Worm (Caenorhabditis elegans) whole organism, late embryonic: ENCODE results near the gene C32C4.3.

ENCODE experiments used
- C08G9.2 ChIP-seq: sonication (generic microtip); optimal IDR thresholded peaks from 2 replicates; lab custom pipeline; 2016; ENCODE audit warnings: mild to moderate bottlenecking, missing genetic modification characterization, moderate library complexity, missing compliant biosample characterization
- F13H6.1 ChIP-seq: sonication (generic microtip); optimal IDR thresholded peaks from 2 replicates; lab custom pipeline; 2016; ENCODE audit warnings: missing genetic modification characterization, missing compliant biosample characterization
- K09A11.1 ChIP-seq: sonication (generic microtip); optimal IDR thresholded peaks from 2 replicates; lab custom pipeline; 2017; ENCODE audit warnings: antibody characterized with exemption, mild to moderate bottlenecking, missing genetic modification characterization, missing compliant biosample characterization; ENCODE audit not compliant: insufficient read depth
- T23F11.4 ChIP-seq: fragments of 200-800 bp; sonication (Bioruptor generic); optimal IDR thresholded peaks from 2 replicates; lab custom pipeline; 2018; ENCODE audit warnings: mild to moderate bottlenecking, missing genetic modification characterization, missing compliant biosample characterization
- Y22D7AL.16 ChIP-seq: sonication (generic microtip); optimal IDR thresholded peaks from 2 replicates; lab custom pipeline; 2016; ENCODE audit warnings: missing genetic modification characterization, missing compliant biosample characterization
- ama-1 ChIP-seq: fragments of 150-350 bp; optimal IDR thresholded peaks from 2 replicates; lab custom pipeline; 2014
- ceh-14 ChIP-seq: sonication (generic microtip); optimal IDR thresholded peaks from 2 replicates; lab custom pipeline; 2016; ENCODE audit warnings: missing genotype, missing genetic modification characterization, missing compliant biosample characterization
- ceh-2 ChIP-seq: sonication (generic microtip); optimal IDR thresholded peaks from 2 replicates; lab custom pipeline; 2016; ENCODE audit warnings: missing genotype, missing genetic modification characterization, missing compliant biosample characterization
- ceh-24 ChIP-seq: sonication (generic microtip); optimal IDR thresholded peaks from 2 replicates; lab custom pipeline; 2016; ENCODE audit warnings: mild to moderate bottlenecking, missing genetic modification characterization, missing compliant biosample characterization
- ceh-31 ChIP-seq: sonication (generic microtip); optimal IDR thresholded peaks from 2 replicates; lab custom pipeline; 2016; ENCODE audit warnings: missing genetic modification characterization, missing compliant biosample characterization
- ceh-34 ChIP-seq: sonication (generic microtip); optimal IDR thresholded peaks from 2 replicates; lab custom pipeline; 2016; ENCODE audit warnings: mild to moderate bottlenecking, missing genetic modification characterization, missing compliant biosample characterization
- ceh-48 ChIP-seq: sonication (generic microtip); optimal IDR thresholded peaks from 2 replicates; lab custom pipeline; 2016; ENCODE audit warnings: missing genetic modification characterization, inconsistent platforms, missing compliant biosample characterization
- ceh-6 ChIP-seq: fragments of 200-800 bp; sonication (Bioruptor generic); optimal IDR thresholded peaks from 2 replicates; lab custom pipeline; 2018; ENCODE audit warnings: mild to moderate bottlenecking, missing genetic modification characterization, missing compliant biosample characterization
- ceh-9 ChIP-seq: sonication (generic microtip); optimal IDR thresholded peaks from 2 replicates; lab custom pipeline; 2016; ENCODE audit warnings: mild to moderate bottlenecking, missing genetic modification characterization, inconsistent platforms, missing compliant biosample characterization
- dve-1 ChIP-seq: sonication (generic microtip); optimal IDR thresholded peaks from 2 replicates; lab custom pipeline; 2017; ENCODE audit warnings: antibody characterized with exemption, mild to moderate bottlenecking, missing genetic modification characterization, missing compliant biosample characterization
- elt-4 ChIP-seq: sonication (generic microtip); optimal IDR thresholded peaks from 2 replicates; lab custom pipeline; 2016; ENCODE audit warnings: missing genetic modification characterization, missing compliant biosample characterization
- fax-1 ChIP-seq: sonication (generic microtip); optimal IDR thresholded peaks from 2 replicates; lab custom pipeline; 2016; ENCODE audit warnings: missing genotype, missing genetic modification characterization, missing compliant biosample characterization
- fkh-10 ChIP-seq: fragments of 150-350 bp; optimal IDR thresholded peaks from 2 replicates; lab custom pipeline; 2014; ENCODE audit warnings: missing biosample characterization, missing genetic modification reagents, missing genetic modification characterization
- lin-11 ChIP-seq: fragments of 200-800 bp; sonication (Bioruptor generic); optimal IDR thresholded peaks from 2 replicates; lab custom pipeline; 2018; ENCODE audit warnings: mild to moderate bottlenecking, missing genetic modification characterization, missing compliant biosample characterization
- mec-3 ChIP-seq: sonication (generic microtip); optimal IDR thresholded peaks from 2 replicates; lab custom pipeline; 2016; ENCODE audit warnings: borderline replicate concordance, missing genetic modification characterization, missing compliant biosample characterization
- nfya-1 ChIP-seq: sonication (generic microtip); optimal IDR thresholded peaks from 2 replicates; lab custom pipeline; 2017; ENCODE audit warnings: missing genetic modification characterization, mild to moderate bottlenecking, missing compliant biosample characterization, antibody characterized with exemption, moderate library complexity
- nhr-11 ChIP-seq: fragments of 150-350 bp; optimal IDR thresholded peaks from 2 replicates; lab custom pipeline; 2014; ENCODE audit warnings: missing biosample characterization, missing genetic modification characterization
- nhr-232 ChIP-seq: sonication (generic microtip); optimal IDR thresholded peaks from 2 replicates; lab custom pipeline; 2016; ENCODE audit warnings: missing genetic modification characterization, missing compliant biosample characterization
- odd-2 ChIP-seq: sonication (generic microtip); optimal IDR thresholded peaks from 2 replicates; lab custom pipeline; 2017; ENCODE audit warnings: antibody characterized with exemption, mild to moderate bottlenecking, missing genetic modification characterization, missing compliant biosample characterization
- pag-3 ChIP-seq: sonication (generic microtip); optimal IDR thresholded peaks from 2 replicates; lab custom pipeline; 2016; ENCODE audit warnings: missing compliant biosample characterization, missing genetic modification characterization, borderline replicate concordance
- pat-9 ChIP-seq: fragments of 200-800 bp; sonication (Bioruptor generic); optimal IDR thresholded peaks from 2 replicates; lab custom pipeline; 2018; ENCODE audit warnings: mild to moderate bottlenecking, missing genetic modification characterization, moderate library complexity, missing compliant biosample characterization
- pax-1 ChIP-seq: fragments of 150-350 bp; optimal IDR thresholded peaks from 2 replicates; lab custom pipeline; 2014; ENCODE audit warnings: missing biosample characterization, missing genetic modification characterization
- pha-2 ChIP-seq: sonication (generic microtip); optimal IDR thresholded peaks from 2 replicates; lab custom pipeline; 2017; ENCODE audit warnings: mild to moderate bottlenecking, missing genetic modification characterization, missing compliant biosample characterization
- pqm-1 ChIP-seq: sonication (generic microtip); optimal IDR thresholded peaks from 2 replicates; lab custom pipeline; 2016; ENCODE audit warnings: missing genetic modification characterization, missing compliant biosample characterization
- pros-1 ChIP-seq: fragments of 150-350 bp; optimal IDR thresholded peaks from 2 replicates; lab custom pipeline; 2014; ENCODE audit warnings: missing biosample characterization, missing genetic modification reagents, missing genetic modification characterization
- ref-2 ChIP-seq: sonication (generic microtip); optimal IDR thresholded peaks from 2 replicates; lab custom pipeline; 2016; ENCODE audit warnings: missing genetic modification characterization, missing compliant biosample characterization
- sdc-2 ChIP-seq: sonication (generic microtip); optimal IDR thresholded peaks from 2 replicates; lab custom pipeline; 2016; ENCODE audit warnings: missing genotype, missing genetic modification characterization, missing compliant biosample characterization
- syd-9 ChIP-seq: sonication (generic microtip); optimal IDR thresholded peaks from 2 replicates; lab custom pipeline; 2016; ENCODE audit warnings: mild to moderate bottlenecking, missing genetic modification characterization, moderate library complexity, missing compliant biosample characterization
- tbx-2 ChIP-seq: sonication (generic microtip); optimal IDR thresholded peaks from 2 replicates; lab custom pipeline; 2016; ENCODE audit warnings: missing genetic modification characterization, missing compliant biosample characterization
- tbx-7 ChIP-seq: sonication (generic microtip); optimal IDR thresholded peaks from 2 replicates; lab custom pipeline; 2016; ENCODE audit warnings: missing genotype, missing genetic modification characterization, missing compliant biosample characterization
- unc-3 ChIP-seq, 2 experiments: fragments of 200-800 bp in 1 of 2; sonication (Bioruptor generic) in 1 of 2; sonication (generic microtip) in 1 of 2; conservative IDR thresholded peaks in 1 of 2; optimal IDR thresholded peaks in 1 of 2; 2 replicates each; pipeline versions ENCODE4 v1.3.6 to Lab custom; 2016 to 2022; ENCODE audit warnings: missing compliant biosample characterization in 2 of 2, missing genetic modification characterization in 2 of 2, missing genetic modification reagents in 1 of 2
- zip-5 ChIP-seq: sonication (generic microtip); optimal IDR thresholded peaks from 2 replicates; lab custom pipeline; 2016; ENCODE audit warnings: missing genetic modification characterization, missing compliant biosample characterization

C32C4.3 gene

DNA sequence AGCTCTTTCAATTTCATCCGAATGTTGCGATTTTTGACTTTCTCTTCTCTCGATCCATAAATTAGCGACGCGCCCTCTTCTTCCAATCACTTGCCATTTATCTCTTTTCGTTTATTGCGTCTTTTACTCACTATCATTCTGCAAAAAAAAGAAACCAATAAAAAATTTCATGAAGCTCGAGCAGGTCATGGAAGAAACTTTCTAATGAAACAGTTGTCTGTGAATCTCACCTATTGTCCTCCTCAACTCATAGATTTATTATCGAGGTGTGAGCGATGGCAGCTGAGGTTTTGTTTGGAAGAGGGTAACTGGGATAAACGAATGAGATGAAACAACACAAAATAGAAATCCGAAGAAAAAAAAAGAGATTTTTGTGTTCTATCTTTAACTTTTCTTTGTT lies 17.3 kb upstream of the C32C4.3 start:
- TF ChIP-seq ceh-24 (no peak), nhr-11 (no peak), K09A11.1 (tag; lab: Kevin White, UChicago) (no peak), tbx-7 (tag; lab: Kevin White, UChicago) (no peak), dve-1 (tag; lab: Kevin White, UChicago) (no peak), fkh-10 (no peak), pag-3 (tag; lab: Kevin White, UChicago) (no peak), unc-3 (GFP tag; conservative IDR thresholded peaks at IDR 0.05; lab: Robert Waterston, UW) (no peak), unc-3 (tag; optimal IDR thresholded peaks at IDR 0.05; lab: Kevin White, UChicago) (no peak), mec-3 (tag; lab: Kevin White, UChicago) (no peak), pros-1 (tag; lab: Kevin White, UChicago) (no peak), lin-11 (tag; lab: Kevin White, UChicago) (no peak), T23F11.4 (GFP tag; lab: Kevin White, UChicago) (no peak), pqm-1 (tag; lab: Kevin White, UChicago) (no peak), ceh-6 (GFP tag; lab: Kevin White, UChicago) (no peak), nfya-1 (no peak), ceh-48 (tag; lab: Kevin White, UChicago) (no peak), tbx-2 (tag; lab: Kevin White, UChicago) (no peak), pha-2 (tag; lab: Kevin White, UChicago) (no peak), F13H6.1 (tag; lab: Kevin White, UChicago) (no peak)

DNA sequence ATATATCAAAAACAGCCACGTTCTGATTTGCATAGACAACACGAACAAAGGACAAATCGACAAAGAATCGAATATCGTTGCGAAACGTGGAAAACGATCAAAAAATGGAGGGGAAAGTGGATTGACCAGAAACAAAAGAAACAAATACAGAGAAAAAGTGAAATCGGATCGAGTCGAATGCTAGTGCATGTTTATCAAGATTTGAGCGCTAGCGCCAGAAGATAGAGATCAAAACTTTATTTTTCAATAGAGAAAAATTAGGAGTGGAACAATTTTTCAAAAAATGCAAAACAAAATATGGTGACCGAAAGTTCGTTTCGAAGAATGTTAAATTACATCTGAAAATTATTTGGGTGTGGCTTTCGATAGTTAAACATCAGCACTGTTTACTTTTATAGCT lies 15.1 kb upstream of the C32C4.3 start:
- TF ChIP-seq ref-2 (tag; lab: Kevin White, UChicago) (no peak), ceh-14 (no peak), fkh-10 (no peak), ceh-31 (tag; lab: Kevin White, UChicago) (no peak), zip-5 (tag; lab: Kevin White, UChicago) (no peak), odd-2 (tag; lab: Kevin White, UChicago) (no peak), C08G9.2 (tag; lab: Kevin White, UChicago) (no peak), pax-1 (tag; lab: Kevin White, UChicago) (no peak), pat-9 (no peak), elt-4 (tag; lab: Kevin White, UChicago) (no peak), fax-1 (tag; lab: Kevin White, UChicago) (no peak), ceh-9 (tag; lab: Kevin White, UChicago) (no peak), Y22D7AL.16 (no peak), ceh-48 (tag; lab: Kevin White, UChicago) (no peak), ceh-2 (tag; lab: Kevin White, UChicago) (no peak), F13H6.1 (tag; lab: Kevin White, UChicago) (no peak), syd-9 (tag; lab: Kevin White, UChicago) (no peak), nhr-232 (tag; lab: Kevin White, UChicago) (no peak)
- TF ChIP-seq, all 69 proteins: peak for 0

DNA sequence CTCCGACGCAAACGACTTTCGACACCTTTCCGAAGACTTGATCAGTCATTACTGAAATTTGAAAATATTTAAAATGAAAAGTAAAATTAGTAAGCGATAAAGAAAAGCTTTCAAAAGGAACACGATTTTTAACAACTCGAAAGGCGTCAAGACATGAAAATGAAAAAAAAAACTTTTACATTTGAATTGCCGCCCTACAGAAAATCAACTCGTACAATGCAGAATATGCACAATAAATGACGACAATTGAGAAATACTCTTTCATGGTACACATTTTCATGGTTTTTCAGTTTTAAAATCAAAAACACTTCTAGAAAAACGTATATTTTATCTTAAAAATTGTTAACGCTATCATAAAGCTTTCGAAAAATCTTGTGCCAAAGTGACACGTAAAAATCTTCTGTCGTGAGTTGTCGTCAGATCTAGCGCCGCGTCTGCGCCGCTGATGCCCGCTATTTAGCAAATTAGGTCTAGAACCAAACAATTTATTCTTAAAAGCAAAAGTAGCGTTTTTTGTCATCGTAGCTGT lies 14.5 kb upstream of the C32C4.3 start, which contains the start of gene sqv-4:
Gene sqv-4, minus strand, starts transcription at position 51 of the 529 bp plus-strand sequence.
- no peak for TF ChIP-seq pag-3 (tag; lab: Kevin White, UChicago)
- no peak for TF ChIP-seq tbx-7 (tag; lab: Kevin White, UChicago)
- no peak for TF ChIP-seq ama-1 (lab: Kevin White, UChicago)
- no peak for TF ChIP-seq mec-3 (tag; lab: Kevin White, UChicago)
- no peak for TF ChIP-seq ref-2 (tag; lab: Kevin White, UChicago)
- TF ChIP-seq ceh-34 (tag; lab: Kevin White, UChicago): no peak
- no peak for TF ChIP-seq sdc-2 (tag; lab: Kevin White, UChicago)
- TF ChIP-seq unc-3 (GFP tag; conservative IDR thresholded peaks at IDR 0.05; lab: Robert Waterston, UW): no peak
- no peak for TF ChIP-seq unc-3 (tag; optimal IDR thresholded peaks at IDR 0.05; lab: Kevin White, UChicago)
- TF ChIP-seq, all 69 proteins: peak for 0
